Fruit fly (Drosophila melanogaster) S2 (cell line): Measurements from ENCODE around the gene Blos3.

Source experiments
- CG8478 ChIP-seq: fragments of >200 bp; optimal IDR thresholded peaks from 2 replicates; lab custom pipeline; 2018
- CTCF ChIP-seq, 2 experiments: fragments of >200 bp; optimal IDR thresholded peaks; 2 replicates each; lab custom pipeline; 2018

DNA sequence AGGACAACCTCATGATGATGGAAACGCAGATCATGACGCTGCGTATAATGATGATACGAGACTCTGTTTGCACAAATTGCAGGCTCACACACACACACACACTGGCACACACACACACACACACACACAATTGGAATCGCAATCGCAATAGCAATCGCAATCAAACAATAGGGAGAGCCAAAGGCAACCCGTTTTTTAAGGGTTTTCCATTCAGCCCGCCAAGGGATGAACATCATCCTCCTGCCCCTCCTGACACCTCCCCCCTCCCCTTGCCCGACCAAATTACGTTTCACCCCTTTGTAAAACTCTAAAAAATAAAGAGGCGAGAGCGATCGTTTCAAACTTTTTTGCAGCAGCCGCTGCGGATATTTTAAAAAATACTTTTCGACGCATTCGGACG, 17.8 kb upstream of the Blos3 start:
- TF ChIP-seq CG8478 (no peak), CTCF (optimal IDR thresholded peaks at IDR 0.05; lab: Kevin White, UChicago) (no peak)
